Fruit fly (Drosophila melanogaster) whole organism, embryonic: Measurements from ENCODE around the gene Lasp.

Source experiments
- Adf1 ChIP-seq: fragments of 200-800 bp; sonication (Bioruptor generic); IDR thresholded peaks from 2 replicates; pipeline ENCODE4 v1.3.6; 2022; ENCODE audit warnings: missing biosample characterization, missing genetic modification characterization
- CG10431 ChIP-seq: fragments of 200-800 bp; sonication (Bioruptor generic); optimal IDR thresholded peaks from 3 replicates; lab custom pipeline; 2018; ENCODE audit warnings: missing biosample characterization, mild to moderate bottlenecking, missing genetic modification characterization
- CG11247 ChIP-seq: fragments of 200-800 bp; sonication (Bioruptor generic); IDR thresholded peaks from 2 replicates; pipeline ENCODE4 v1.3.6; 2022; ENCODE audit warnings: missing biosample characterization, missing genetic modification characterization
- CG11560 ChIP-seq: fragments of 200-800 bp; sonication (Bioruptor generic); IDR thresholded peaks from 3 replicates; pipeline ENCODE4 v1.3.6; 2022; ENCODE audit warnings: missing biosample characterization, missing genetic modification characterization
- CG34376 ChIP-seq: fragments of 200-800 bp; sonication (Bioruptor generic); optimal IDR thresholded peaks from 2 replicates; lab custom pipeline; 2018; ENCODE audit warnings: missing biosample characterization, mild to moderate bottlenecking, missing genetic modification characterization
- CG34422 ChIP-seq: fragments of 200-800 bp; sonication (Bioruptor generic); IDR thresholded peaks from 3 replicates; pipeline ENCODE4 v1.3.6; 2022; ENCODE audit warnings: missing biosample characterization, missing genetic modification characterization
- CG3726 ChIP-seq: fragments of 200-800 bp; sonication (Bioruptor generic); IDR thresholded peaks from 3 replicates; pipeline ENCODE4, ENCODE4 v1.3.6; 2022; ENCODE audit warnings: missing biosample characterization, missing genetic modification characterization
- CG4404 ChIP-seq: fragments of 200-800 bp; sonication (Bioruptor generic); IDR thresholded peaks from 2 replicates; pipeline ENCODE4 v1.3.6; 2022; ENCODE audit warnings: missing biosample characterization, missing genetic modification characterization
- CG4707 ChIP-seq: fragments of 200-800 bp; sonication (Bioruptor generic); optimal IDR thresholded peaks from 2 replicates; lab custom pipeline; 2018; ENCODE audit warnings: missing biosample characterization, mild to moderate bottlenecking, missing genetic modification characterization, moderate library complexity
- CG6175 ChIP-seq: fragments of 200-800 bp; sonication (Bioruptor generic); IDR thresholded peaks from 3 replicates; pipeline ENCODE4 v1.3.6; 2022; ENCODE audit warnings: missing biosample characterization, missing genetic modification characterization
- CG7839 ChIP-seq: fragments of 200-800 bp; sonication (Bioruptor generic); optimal IDR thresholded peaks from 3 replicates; lab custom pipeline; 2018; ENCODE audit warnings: missing biosample characterization, mild to moderate bottlenecking, missing genetic modification characterization, moderate library complexity
- CG9727 ChIP-seq: fragments of 200-800 bp; sonication (Bioruptor generic); optimal IDR thresholded peaks from 3 replicates; lab custom pipeline; 2017; ENCODE audit warnings: missing biosample characterization, mild to moderate bottlenecking, missing genetic modification characterization
- CHES-1-like ChIP-seq: fragments of 200-800 bp; sonication (Bioruptor generic); optimal IDR thresholded peaks from 2 replicates; lab custom pipeline; 2016; ENCODE audit warnings: missing biosample characterization, missing genetic modification characterization
- D19A ChIP-seq: fragments of 200-800 bp; optimal IDR thresholded peaks from 3 replicates; lab custom pipeline; 2019; ENCODE audit warnings: missing biosample characterization, mild to moderate bottlenecking, missing genetic modification characterization, moderate library complexity
- Dip2 ChIP-seq: fragments of 200-800 bp; sonication (Bioruptor generic); IDR thresholded peaks from 2 replicates; pipeline ENCODE4 v1.3.6; 2022; ENCODE audit warnings: missing biosample characterization, missing genetic modification characterization
- Dp ChIP-seq: fragments of 200-800 bp; sonication (Bioruptor generic); optimal IDR thresholded peaks from 2 replicates; lab custom pipeline; 2018; ENCODE audit warnings: missing biosample characterization, mild to moderate bottlenecking, missing genetic modification characterization, moderate library complexity
- ERR ChIP-seq: fragments of 200-800 bp; sonication (Bioruptor generic); optimal IDR thresholded peaks from 2 replicates; lab custom pipeline; 2016; ENCODE audit warnings: missing biosample characterization, missing genetic modification characterization
- HHEX ChIP-seq: fragments of 200-800 bp; sonication (Bioruptor generic); optimal IDR thresholded peaks from 3 replicates; lab custom pipeline; 2017; ENCODE audit warnings: missing biosample characterization, mild to moderate bottlenecking, missing genetic modification characterization, missing genetic modification reagents
- HLH3B ChIP-seq: fragments of 200-800 bp; sonication (Bioruptor generic); IDR thresholded peaks from 2 replicates; pipeline ENCODE4 v1.3.6; 2022; ENCODE audit warnings: missing biosample characterization, missing genetic modification characterization
- HLH54F ChIP-seq: fragments of 200-800 bp; sonication (Bioruptor generic); optimal IDR thresholded peaks from 3 replicates; lab custom pipeline; 2016; ENCODE audit warnings: missing biosample characterization, missing genetic modification characterization
- Hand ChIP-seq: fragments of 200-800 bp; sonication (Bioruptor generic); optimal IDR thresholded peaks from 2 replicates; lab custom pipeline; 2017; ENCODE audit warnings: mild to moderate bottlenecking, missing biosample characterization, missing genetic modification reagents, missing genetic modification characterization
- Med ChIP-seq: fragments of 200-800 bp; sonication (Bioruptor generic); peaks from one replicate; lab custom pipeline; 2016; ENCODE audit warnings: missing biosample characterization, missing genetic modification characterization, mild to moderate bottlenecking, inconsistent platforms, moderate library complexity
- Mrtf ChIP-seq: fragments of 200-800 bp; sonication (Bioruptor generic); IDR thresholded peaks from 3 replicates; pipeline ENCODE4 v1.3.6; 2022; ENCODE audit warnings: missing biosample characterization, missing genetic modification characterization
- NK7.1 ChIP-seq: fragments of 200-800 bp; sonication (Bioruptor generic); optimal IDR thresholded peaks from 3 replicates; lab custom pipeline; 2016; ENCODE audit warnings: missing biosample characterization, missing genetic modification characterization
- YL-1 ChIP-seq: fragments of 200-800 bp; sonication (Bioruptor generic); optimal IDR thresholded peaks from 3 replicates; lab custom pipeline; 2017; ENCODE audit warnings: missing biosample characterization, mild to moderate bottlenecking, missing genetic modification characterization
- ewg ChIP-seq: fragments of 200-800 bp; sonication (Bioruptor generic); optimal IDR thresholded peaks from 3 replicates; lab custom pipeline; 2017; ENCODE audit warnings: mild to moderate bottlenecking, missing biosample characterization, missing genetic modification reagents, missing genetic modification characterization
- exex ChIP-seq: fragments of 200-800 bp; sonication (Bioruptor generic); optimal IDR thresholded peaks from 4 replicates; lab custom pipeline; 2018; ENCODE audit warnings: missing biosample characterization, mild to moderate bottlenecking, missing genetic modification characterization, moderate library complexity
- fu2 ChIP-seq: fragments of 200-800 bp; sonication (Bioruptor generic); optimal IDR thresholded peaks from 2 replicates; lab custom pipeline; 2016; ENCODE audit warnings: missing biosample characterization, missing genetic modification characterization
- gcm2 ChIP-seq: fragments of 200-800 bp; sonication (Bioruptor generic); optimal IDR thresholded peaks from 2 replicates; lab custom pipeline; 2016; ENCODE audit warnings: missing biosample characterization, missing genetic modification characterization
- grn ChIP-seq: fragments of 200-800 bp; sonication (Bioruptor generic); optimal IDR thresholded peaks from 3 replicates; lab custom pipeline; 2017; ENCODE audit warnings: missing biosample characterization, missing genetic modification characterization
- her ChIP-seq: fragments of 200-800 bp; sonication (Bioruptor generic); optimal IDR thresholded peaks from 2 replicates; lab custom pipeline; 2016; ENCODE audit warnings: missing biosample characterization, missing genetic modification characterization
- hkb ChIP-seq, 2 experiments: fragments of 200-800 bp in 1 of 2; fragments of >200 bp in 1 of 2; sonication (Bioruptor generic) in 1 of 2; IDR thresholded peaks in 1 of 2; optimal IDR thresholded peaks in 1 of 2; 2 replicates each; pipeline versions ENCODE4 v1.3.6 to Lab custom; 2017 to 2022; ENCODE audit warnings: missing biosample characterization in 1 of 2, missing genetic modification characterization in 1 of 2
- hth ChIP-seq: fragments of >200 bp; optimal IDR thresholded peaks from 2 replicates; lab custom pipeline; 2017; ENCODE audit warnings: inconsistent platforms
- ken ChIP-seq: fragments of 200-800 bp; sonication (Bioruptor generic); IDR thresholded peaks from 3 replicates; pipeline ENCODE4 v1.3.6; 2022; ENCODE audit warnings: missing biosample characterization, missing genetic modification characterization
- lola ChIP-seq, 3 experiments: fragments of >200 bp in 2 of 3; fragments of 200-800 bp in 1 of 3; sonication (Bioruptor generic) in 1 of 3; optimal IDR thresholded peaks; 2 replicates each; lab custom pipeline; 2017 to 2019; ENCODE audit warnings: missing biosample characterization in 3 of 3, missing genetic modification characterization in 3 of 3, mild to moderate bottlenecking in 1 of 3, moderate library complexity in 1 of 3
- slbo ChIP-seq: fragments of 200-800 bp; sonication (Bioruptor generic); IDR thresholded peaks from 2 replicates; pipeline ENCODE4 v1.3.6; 2022; ENCODE audit warnings: missing biosample characterization, missing genetic modification characterization
- sob ChIP-seq: fragments of 200-800 bp; sonication (Bioruptor generic); IDR thresholded peaks from 2 replicates; pipeline ENCODE4 v1.3.6; 2022; ENCODE audit warnings: missing biosample characterization, missing genetic modification characterization
- sug ChIP-seq: fragments of 200-800 bp; optimal IDR thresholded peaks from 2 replicates; lab custom pipeline; 2019; ENCODE audit warnings: missing biosample characterization, mild to moderate bottlenecking, missing genetic modification characterization, moderate library complexity
- tgo ChIP-seq: fragments of 200-800 bp; sonication (Bioruptor generic); IDR thresholded peaks from 3 replicates; pipeline ENCODE4 v1.3.6; 2022; ENCODE audit warnings: missing biosample characterization, missing genetic modification characterization
- tna ChIP-seq: fragments of 200-800 bp; sonication (Bioruptor generic); IDR thresholded peaks from 2 replicates; pipeline ENCODE4 v1.3.6; 2022; ENCODE audit warnings: missing biosample characterization, missing genetic modification characterization; ENCODE audit not compliant: partially characterized antibody

Lasp gene

DNA sequence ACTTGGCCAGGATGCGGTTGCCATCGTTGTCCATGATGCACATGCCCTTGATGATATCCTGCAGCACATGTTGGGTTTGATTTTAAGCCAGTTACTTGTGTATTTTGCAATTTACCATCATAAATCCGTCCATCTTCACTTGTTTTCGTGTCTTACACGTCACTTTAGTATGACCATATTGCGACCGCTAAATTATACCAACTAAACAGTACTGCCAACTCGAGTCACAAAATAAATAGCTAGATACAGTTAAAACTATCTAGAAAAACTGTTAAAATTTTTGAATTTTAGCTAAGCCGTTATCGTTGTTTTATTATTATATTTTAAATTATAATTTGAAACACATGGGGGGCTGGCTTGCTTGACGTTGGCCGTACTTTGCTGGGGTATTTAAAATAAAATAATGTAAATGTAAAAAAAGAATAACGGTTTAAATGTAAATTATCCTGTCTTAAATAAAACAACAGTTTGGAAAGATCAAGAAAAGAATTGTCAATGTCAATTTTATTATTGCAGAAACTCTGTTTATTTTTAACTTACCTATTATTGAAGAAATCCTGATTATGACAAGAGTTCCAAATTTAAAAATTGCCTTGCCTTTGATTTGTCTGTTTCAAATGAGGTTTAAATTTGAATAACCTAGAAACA lies 38.0 kb downstream of the Lasp start, which contains the start of the genes zetaCOP and CG13032 (continued):
- TF ChIP-seq tna (no peak), Mrtf (GFP tag; lab: Robert Waterston, UW) (no peak), HLH54F (no peak), fu2 (no peak), slbo (GFP tag; lab: Robert Waterston, UW) (no peak), Adf1 (GFP tag; lab: Robert Waterston, UW) (no peak), CG4707 (GFP tag; lab: Kevin White, UChicago) (no peak), CG11247 (GFP tag; lab: Robert Waterston, UW) (no peak), ken (no peak), CG11560 (tag; lab: Robert Waterston, UW) (no peak), CG7839 (no peak), gcm2 (GFP tag; lab: Kevin White, UChicago) (no peak), CG4404 (GFP tag; lab: Robert Waterston, UW) (no peak), ERR (GFP tag; lab: Kevin White, UChicago) (no peak), CG10431 (GFP tag; lab: Kevin White, UChicago) (no peak), CG6175 (GFP tag; lab: Robert Waterston, UW) (no peak), HLH3B (GFP tag; lab: Robert Waterston, UW) (no peak), YL-1 (GFP tag; lab: Kevin White, UChicago) (peak; percentile 69), Med (GFP tag; lab: Kevin White, UChicago) (no peak), sob (GFP tag; lab: Robert Waterston, UW) (no peak), Dp (peak; percentile 65), Hand (no peak), tgo (GFP tag; lab: Robert Waterston, UW) (no peak), her (no peak), CG9727 (no peak), CG3726 (no peak), hth (lab: Kevin White, UChicago) (no peak), ewg (GFP tag; lab: Kevin White, UChicago) (no peak), CHES-1-like (GFP tag; lab: Kevin White, UChicago) (no peak), HHEX (GFP tag; lab: Kevin White, UChicago) (no peak), hkb (optimal IDR thresholded peaks at IDR 0.05; lab: Kevin White, UChicago) (no peak), hkb (GFP tag; IDR thresholded peaks at IDR 0.05; lab: Robert Waterston, UW) (no peak), lola (GFP tag; optimal IDR thresholded peaks at IDR 0.05; lab: Kevin White, UChicago) (no peak), Dip2 (GFP tag; lab: Robert Waterston, UW) (no peak), exex (tag; lab: Kevin White, UChicago) (no peak)

DNA sequence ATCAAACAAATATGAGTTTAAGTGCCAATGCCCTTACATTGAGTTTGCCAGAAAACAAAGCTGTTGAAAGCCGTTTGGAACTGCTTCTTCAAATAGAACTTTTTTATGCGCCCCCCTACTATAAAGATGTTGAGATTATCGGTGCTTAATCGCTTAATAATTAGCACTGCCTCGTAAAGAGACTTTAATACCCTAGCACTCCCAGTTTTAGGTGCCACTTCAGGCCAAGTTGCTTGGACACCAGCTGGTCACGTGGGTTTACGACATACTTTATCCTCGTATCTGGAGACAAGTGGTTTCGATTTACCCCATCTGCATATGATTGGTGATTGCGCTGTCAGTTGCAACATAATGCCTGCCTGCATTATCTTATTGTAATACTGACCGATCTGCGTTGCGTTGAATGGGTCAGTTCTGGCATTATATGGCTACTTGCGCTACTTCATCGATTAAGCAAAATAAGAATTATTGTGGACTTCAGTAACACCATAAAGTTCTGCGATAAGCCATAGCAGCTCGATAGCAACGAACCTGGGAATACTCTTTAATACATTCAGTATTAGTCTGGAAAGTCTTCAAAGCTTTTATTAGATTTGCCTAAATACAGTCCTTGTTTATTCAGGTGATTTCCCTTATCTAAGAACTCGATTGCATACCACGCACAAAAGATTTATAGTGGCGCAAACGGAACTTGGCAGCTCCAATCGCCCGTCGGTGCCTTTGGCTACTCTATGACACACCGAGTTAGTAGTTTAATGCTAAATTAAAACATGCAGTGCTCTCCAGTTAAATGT lies 40.4 kb downstream of the Lasp start:
- peak; percentile 93 for TF ChIP-seq exex (tag; lab: Kevin White, UChicago)
- peak; percentile 5 for TF ChIP-seq sug
- TF ChIP-seq D19A, result peak; percentile 67
- no peak for TF ChIP-seq NK7.1
- no peak for TF ChIP-seq CG34422 (GFP tag; lab: Robert Waterston, UW)
- peak; percentile 15 for TF ChIP-seq grn (GFP tag; lab: Kevin White, UChicago)
- TF ChIP-seq CG34376, result peak; percentile 9
